Worm (Caenorhabditis elegans) whole organism, late embryonic: ENCODE measurements around the gene T22F3.8.

ENCODE experiments used
- ama-1 ChIP-seq: fragments of 150-350 bp; optimal IDR thresholded peaks from 2 replicates; lab custom pipeline; 2014
- ceh-22 ChIP-seq: sonication (generic microtip); optimal IDR thresholded peaks from 2 replicates; lab custom pipeline; 2017; ENCODE audit warnings: missing biosample characterization, missing genetic modification characterization
- ceh-34 ChIP-seq: sonication (generic microtip); optimal IDR thresholded peaks from 2 replicates; lab custom pipeline; 2016; ENCODE audit warnings: mild to moderate bottlenecking, missing genetic modification characterization, missing compliant biosample characterization
- dmd-4 ChIP-seq: sonication (generic microtip); optimal IDR thresholded peaks from 2 replicates; lab custom pipeline; 2016; ENCODE audit warnings: borderline replicate concordance, missing genetic modification characterization, missing compliant biosample characterization
- ets-4 ChIP-seq: sonication (generic microtip); optimal IDR thresholded peaks from 2 replicates; lab custom pipeline; 2016; ENCODE audit warnings: missing genetic modification characterization, missing compliant biosample characterization
- fkh-10 ChIP-seq: fragments of 150-350 bp; optimal IDR thresholded peaks from 2 replicates; lab custom pipeline; 2014; ENCODE audit warnings: missing biosample characterization, missing genetic modification reagents, missing genetic modification characterization
- madf-2 ChIP-seq: sonication (generic microtip); optimal IDR thresholded peaks from 2 replicates; lab custom pipeline; 2017; ENCODE audit warnings: missing genetic modification characterization, missing compliant biosample characterization
- nfya-1 ChIP-seq: sonication (generic microtip); optimal IDR thresholded peaks from 2 replicates; lab custom pipeline; 2017; ENCODE audit warnings: missing genetic modification characterization, mild to moderate bottlenecking, missing compliant biosample characterization, antibody characterized with exemption, moderate library complexity
- nhr-11 ChIP-seq: fragments of 150-350 bp; optimal IDR thresholded peaks from 2 replicates; lab custom pipeline; 2014; ENCODE audit warnings: missing biosample characterization, missing genetic modification characterization
- pha-4 ChIP-seq: fragments of 150-350 bp; optimal IDR thresholded peaks from 2 replicates; lab custom pipeline; 2018; ENCODE audit warnings: missing biosample characterization, missing genetic modification reagents, missing genetic modification characterization
- unc-3 ChIP-seq, 2 experiments: fragments of 200-800 bp in 1 of 2; sonication (Bioruptor generic) in 1 of 2; sonication (generic microtip) in 1 of 2; conservative IDR thresholded peaks in 1 of 2; optimal IDR thresholded peaks in 1 of 2; 2 replicates each; pipeline versions ENCODE4 v1.3.6 to Lab custom; 2016 to 2022; ENCODE audit warnings: missing compliant biosample characterization in 2 of 2, missing genetic modification characterization in 2 of 2, missing genetic modification reagents in 1 of 2

DNA sequence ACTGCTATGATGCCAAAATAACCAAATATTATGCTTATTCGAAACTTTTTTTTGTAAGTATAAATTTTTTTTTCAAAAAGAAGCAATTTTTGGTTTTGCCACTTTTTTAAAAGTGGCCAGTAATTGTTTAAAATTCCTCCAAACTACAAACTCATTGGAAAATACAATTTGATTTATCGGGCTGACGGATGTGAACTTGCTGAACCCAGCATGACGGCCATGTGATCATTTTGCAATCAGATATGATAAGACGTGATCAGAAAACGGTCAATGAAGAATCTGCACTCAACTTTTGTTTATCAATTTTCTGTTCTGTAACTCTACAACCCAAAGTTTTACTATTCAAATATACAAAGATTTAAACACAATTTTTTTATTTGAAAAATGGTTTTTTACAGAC, 1.2 kb upstream of the T22F3.8 start:
- TF ChIP-seq unc-3 (GFP tag; conservative IDR thresholded peaks at IDR 0.05; lab: Robert Waterston, UW) (no peak), unc-3 (tag; optimal IDR thresholded peaks at IDR 0.05; lab: Kevin White, UChicago) (no peak), ets-4 (tag; lab: Kevin White, UChicago) (no peak), ceh-34 (tag; lab: Kevin White, UChicago) (no peak), ama-1 (lab: Kevin White, UChicago) (no peak), nfya-1 (tag; lab: Kevin White, UChicago) (no peak), ceh-22 (tag; lab: Kevin White, UChicago) (no peak), pha-4 (tag; lab: Kevin White, UChicago) (no peak), madf-2 (tag; lab: Kevin White, UChicago) (no peak), fkh-10 (GFP tag; lab: Kevin White, UChicago) (no peak), dmd-4 (tag; lab: Kevin White, UChicago) (no peak), nhr-11 (tag; lab: Kevin White, UChicago) (no peak)
